Worm (Caenorhabditis elegans) whole organism, young adult: ENCODE data around the gene Y65A5A.2.

Experiments
- B0035.1 ChIP-seq: sonication (generic microtip); optimal IDR thresholded peaks from 2 replicates; lab custom pipeline; 2016; ENCODE audit warnings: missing genetic modification characterization, mild to moderate bottlenecking, missing compliant biosample characterization, missing genotype, missing genetic modification reagents
- B0336.3 ChIP-seq: fragments of 200-800 bp; sonication (Bioruptor generic); IDR thresholded peaks from 2 replicates; pipeline ENCODE4 v1.3.6; 2022; ENCODE audit warnings: missing genetic modification characterization, missing compliant biosample characterization
- C17E4.6 ChIP-seq: fragments of 200-800 bp; sonication (Bioruptor generic); IDR thresholded peaks from 2 replicates; pipeline ENCODE4 v1.3.6; 2022; ENCODE audit warnings: missing genetic modification reagents, missing genetic modification characterization, missing compliant biosample characterization
- F22D6.2 ChIP-seq: sonication (generic microtip); optimal IDR thresholded peaks from 2 replicates; lab custom pipeline; 2016; ENCODE audit warnings: mild to moderate bottlenecking, missing genetic modification characterization, missing compliant biosample characterization
- F37B4.10 ChIP-seq: fragments of 200-800 bp; sonication (Bioruptor generic); IDR thresholded peaks from 2 replicates; pipeline ENCODE4 v1.3.6; 2022; ENCODE audit warnings: missing genetic modification characterization, missing compliant biosample characterization
- F39B2.1 ChIP-seq: fragments of 200-800 bp; sonication (Bioruptor generic); IDR thresholded peaks from 2 replicates; pipeline ENCODE4 v1.3.6; 2022; ENCODE audit warnings: missing genetic modification reagents, missing genetic modification characterization, missing compliant biosample characterization
- F57A8.1 ChIP-seq: fragments of 200-800 bp; sonication (Bioruptor generic); optimal IDR thresholded peaks from 2 replicates; lab custom pipeline; 2018; ENCODE audit warnings: mild to moderate bottlenecking, missing genetic modification characterization, moderate library complexity, missing compliant biosample characterization
- F57C9.4 ChIP-seq: sonication (generic microtip); optimal IDR thresholded peaks from 2 replicates; lab custom pipeline; 2017; ENCODE audit warnings: mild to moderate bottlenecking, missing genetic modification characterization, missing compliant biosample characterization
- K11D2.4 ChIP-seq: fragments of 200-800 bp; sonication (Bioruptor generic); IDR thresholded peaks from 2 replicates; pipeline ENCODE4 v1.3.6; 2022; ENCODE audit warnings: missing genetic modification reagents, missing genetic modification characterization, missing compliant biosample characterization
- T07F8.4 ChIP-seq: sonication (generic microtip); optimal IDR thresholded peaks from 2 replicates; lab custom pipeline; 2016; ENCODE audit warnings: mild to moderate bottlenecking, missing genetic modification characterization, moderate library complexity, missing compliant biosample characterization
- T26A5.8 ChIP-seq: sonication (generic microtip); optimal IDR thresholded peaks from 2 replicates; lab custom pipeline; 2016; ENCODE audit warnings: missing genetic modification characterization, missing compliant biosample characterization
- Y53G8AR.9 ChIP-seq: fragments of 200-800 bp; sonication (Bioruptor generic); conservative IDR thresholded peaks from 2 replicates; pipeline ENCODE4 v1.3.6; 2022; ENCODE audit warnings: missing genetic modification reagents, missing genetic modification characterization, missing compliant biosample characterization
- Y56A3A.18 ChIP-seq: fragments of 200-800 bp; sonication (Bioruptor generic); IDR thresholded peaks from 2 replicates; pipeline ENCODE4 v1.3.6; 2022; ENCODE audit warnings: missing genetic modification reagents, missing genetic modification characterization, missing compliant biosample characterization
- Y95B8A.8 ChIP-seq: fragments of 200-800 bp; sonication (Bioruptor generic); IDR thresholded peaks from 2 replicates; pipeline ENCODE4 v1.3.6; 2022; ENCODE audit warnings: missing genetic modification reagents, missing genetic modification characterization, missing compliant biosample characterization
- ZK185.1 ChIP-seq: sonication (generic microtip); optimal IDR thresholded peaks from 2 replicates; lab custom pipeline; 2016; ENCODE audit warnings: mild to moderate bottlenecking, missing genetic modification characterization, missing compliant biosample characterization; ENCODE audit not compliant: poor library complexity, severe bottlenecking
- athp-1 ChIP-seq: sonication (generic microtip); optimal IDR thresholded peaks from 2 replicates; lab custom pipeline; 2017; ENCODE audit warnings: mild to moderate bottlenecking, missing genetic modification characterization, missing compliant biosample characterization
- attf-3 ChIP-seq: fragments of 200-800 bp; sonication (Bioruptor generic); conservative IDR thresholded peaks from 2 replicates; pipeline ENCODE4 v1.3.6; 2022; ENCODE audit warnings: missing genetic modification reagents, missing genetic modification characterization, missing compliant biosample characterization
- attf-6 ChIP-seq: fragments of 200-800 bp; sonication (Bioruptor generic); IDR thresholded peaks from 2 replicates; pipeline ENCODE4 v1.3.6; 2022; ENCODE audit warnings: missing genetic modification reagents, missing genetic modification characterization, missing compliant biosample characterization
- bed-1 ChIP-seq: fragments of 200-800 bp; sonication (Bioruptor generic); IDR thresholded peaks from 2 replicates; pipeline ENCODE4 v1.3.6; 2022; ENCODE audit warnings: missing genetic modification reagents, missing genetic modification characterization, missing compliant biosample characterization
- ceh-91 ChIP-seq: fragments of 200-800 bp; sonication (Bioruptor generic); IDR thresholded peaks from 2 replicates; pipeline ENCODE4 v1.3.6; 2022; ENCODE audit warnings: missing genetic modification reagents, missing genetic modification characterization, missing compliant biosample characterization
- chd-7 ChIP-seq: sonication (generic microtip); optimal IDR thresholded peaks from 2 replicates; lab custom pipeline; 2016; ENCODE audit warnings: mild to moderate bottlenecking, missing genetic modification characterization, moderate library complexity, missing compliant biosample characterization
- dox-1 ChIP-seq: fragments of 200-800 bp; sonication (Bioruptor generic); IDR thresholded peaks from 2 replicates; pipeline ENCODE4 v1.3.6; 2022; ENCODE audit warnings: missing genetic modification reagents, missing genetic modification characterization, missing compliant biosample characterization
- dpff-1 ChIP-seq: sonication (generic microtip); optimal IDR thresholded peaks from 2 replicates; lab custom pipeline; 2017; ENCODE audit warnings: mild to moderate bottlenecking, missing genetic modification characterization, missing compliant biosample characterization
- efl-1 ChIP-seq: fragments of 150-350 bp; optimal IDR thresholded peaks from 2 replicates; lab custom pipeline; 2014; ENCODE audit warnings: missing biosample characterization, missing genetic modification reagents, missing genetic modification characterization
- egl-18 ChIP-seq: fragments of 200-800 bp; sonication (Bioruptor generic); IDR thresholded peaks from 2 replicates; pipeline ENCODE4 v1.3.6; 2022; ENCODE audit warnings: missing genetic modification reagents, missing genetic modification characterization, missing compliant biosample characterization
- egl-44 ChIP-seq: fragments of 200-800 bp; sonication (Bioruptor generic); IDR thresholded peaks from 2 replicates; pipeline ENCODE4 v1.3.6; 2022; ENCODE audit warnings: missing genetic modification reagents, missing genetic modification characterization, missing compliant biosample characterization
- ekl-4 ChIP-seq: fragments of 200-800 bp; sonication (Bioruptor generic); IDR thresholded peaks from 2 replicates; pipeline ENCODE4 v1.3.6; 2022; ENCODE audit warnings: missing genetic modification reagents, missing genetic modification characterization, missing compliant biosample characterization
- ets-4 ChIP-seq: fragments of 200-800 bp; sonication (Bioruptor generic); optimal IDR thresholded peaks from 2 replicates; lab custom pipeline; 2018; ENCODE audit warnings: mild to moderate bottlenecking, missing genetic modification characterization, missing compliant biosample characterization
- him-1 ChIP-seq: sonication (generic microtip); optimal IDR thresholded peaks from 2 replicates; lab custom pipeline; 2016; ENCODE audit warnings: missing genotype, missing genetic modification reagents, missing genetic modification characterization, missing compliant biosample characterization
- hsf-1 ChIP-seq: fragments of 200-800 bp; sonication (Bioruptor generic); IDR thresholded peaks from 2 replicates; pipeline ENCODE4 v1.3.6; 2022; ENCODE audit warnings: missing genetic modification reagents, missing genetic modification characterization, missing compliant biosample characterization
- lin-35 ChIP-seq, 3 experiments: fragments of 150-350 bp in 2 of 3; sonication (generic microtip) in 1 of 3; optimal IDR thresholded peaks; 2 replicates each; lab custom pipeline; 2014 to 2018; ENCODE audit warnings: missing biosample characterization in 3 of 3, missing genetic modification characterization in 3 of 3, missing genetic modification reagents in 3 of 3
- madf-10 ChIP-seq: sonication (generic microtip); optimal IDR thresholded peaks from 2 replicates; lab custom pipeline; 2016; ENCODE audit warnings: mild to moderate bottlenecking, missing genetic modification characterization, missing compliant biosample characterization
- madf-3 ChIP-seq: fragments of 200-800 bp; sonication (Bioruptor generic); IDR thresholded peaks from 2 replicates; pipeline ENCODE4 v1.3.6; 2022; ENCODE audit warnings: missing genetic modification reagents, missing genetic modification characterization, missing compliant biosample characterization
- mcd-1 ChIP-seq: fragments of 200-800 bp; sonication (Bioruptor generic); IDR thresholded peaks from 2 replicates; pipeline ENCODE4 v1.3.6; 2022; ENCODE audit warnings: missing genetic modification reagents, missing genetic modification characterization, missing compliant biosample characterization
- mel-28 ChIP-seq: sonication (generic microtip); optimal IDR thresholded peaks from 2 replicates; lab custom pipeline; 2016; ENCODE audit warnings: borderline replicate concordance, mild to moderate bottlenecking, missing genetic modification characterization, missing compliant biosample characterization
- nhr-120 ChIP-seq: fragments of 200-800 bp; sonication (Bioruptor generic); IDR thresholded peaks from 2 replicates; pipeline ENCODE4 v1.3.6; 2022; ENCODE audit warnings: missing genetic modification characterization, missing compliant biosample characterization
- nhr-179 ChIP-seq: sonication (generic microtip); optimal IDR thresholded peaks from 2 replicates; lab custom pipeline; 2016; ENCODE audit warnings: mild to moderate bottlenecking, missing genetic modification characterization, missing compliant biosample characterization
- nhr-27 ChIP-seq: fragments of 200-800 bp; sonication (Bioruptor generic); optimal IDR thresholded peaks from 2 replicates; lab custom pipeline; 2018; ENCODE audit warnings: mild to moderate bottlenecking, missing genetic modification characterization, moderate library complexity, missing compliant biosample characterization
- nhr-90 ChIP-seq: sonication (generic microtip); optimal IDR thresholded peaks from 2 replicates; lab custom pipeline; 2016; ENCODE audit warnings: missing genotype, mild to moderate bottlenecking, missing genetic modification characterization, missing compliant biosample characterization
- pha-4 ChIP-seq: fragments of 150-350 bp; sonication (generic microtip); optimal IDR thresholded peaks from 2 replicates; lab custom pipeline; 2014; ENCODE audit warnings: missing biosample characterization, missing genetic modification reagents, missing genetic modification characterization
- snpc-3.4 ChIP-seq: sonication (generic microtip); optimal IDR thresholded peaks from 2 replicates; lab custom pipeline; 2017; ENCODE audit warnings: missing genetic modification characterization, mild to moderate bottlenecking, missing compliant biosample characterization, antibody characterized with exemption, moderate library complexity, missing genotype, missing genetic modification reagents
- sptf-2 ChIP-seq: fragments of 200-800 bp; sonication (Bioruptor generic); optimal IDR thresholded peaks from 2 replicates; lab custom pipeline; 2018; ENCODE audit warnings: mild to moderate bottlenecking, missing genetic modification characterization, missing compliant biosample characterization
- tbp1 ChIP-seq: fragments of 200-800 bp; sonication (Bioruptor generic); optimal IDR thresholded peaks from 2 replicates; lab custom pipeline; 2018; ENCODE audit warnings: mild to moderate bottlenecking, missing genetic modification characterization, missing compliant biosample characterization
- ztf-22 ChIP-seq: fragments of 200-800 bp; sonication (Bioruptor generic); optimal IDR thresholded peaks from 2 replicates; lab custom pipeline; 2018; ENCODE audit warnings: mild to moderate bottlenecking, missing genetic modification characterization, moderate library complexity, missing compliant biosample characterization
- ztf-25 ChIP-seq: fragments of 200-800 bp; sonication (Bioruptor generic); IDR thresholded peaks from 2 replicates; pipeline ENCODE4 v1.3.6; 2022; ENCODE audit warnings: missing genetic modification reagents, missing genetic modification characterization, missing compliant biosample characterization
- ztf-28 ChIP-seq: fragments of 200-800 bp; sonication (Bioruptor generic); IDR thresholded peaks from 2 replicates; pipeline ENCODE4 v1.3.6; 2022; ENCODE audit warnings: missing genetic modification reagents, missing genetic modification characterization, missing compliant biosample characterization
- ztf-6 ChIP-seq: fragments of 200-800 bp; sonication (Bioruptor generic); IDR thresholded peaks from 2 replicates; pipeline ENCODE4 v1.3.6; 2022; ENCODE audit warnings: missing genetic modification reagents, missing genetic modification characterization, missing compliant biosample characterization

The Y65A5A.2 gene

ce11 chrIV:16400412-16401381, 11.1 kb upstream of the Y65A5A.2 start:
- TF ChIP-seq F37B4.10 (no peak), nhr-179 (tag; lab: Kevin White, UChicago) (no peak), ztf-25 (GFP tag; lab: Robert Waterston, UW) (peak; percentile 80; the same call in 1 of the 2 replicates), ceh-91 (GFP tag; lab: Robert Waterston, UW) (no peak), athp-1 (tag; lab: Kevin White, UChicago) (peak; percentile 68), hsf-1 (no peak), nhr-120 (GFP tag; lab: Robert Waterston, UW) (0 out of 2 replicates have a peak, but pooled peaks have one; percentile 13), Y95B8A.8 (0 out of 2 replicates have a peak, but pooled peaks have one; percentile 51), C17E4.6 (GFP tag; lab: Robert Waterston, UW) (no peak), F57A8.1 (GFP tag; lab: Kevin White, UChicago) (no peak), B0336.3 (GFP tag; lab: Robert Waterston, UW) (0 out of 2 replicates have a peak, but pooled peaks have one; percentile 37), him-1 (peak; percentile 44), nhr-27 (tag; lab: Kevin White, UChicago) (no peak), attf-3 (no peak), F57C9.4 (tag; lab: Kevin White, UChicago) (no peak), lin-35 (GFP tag; optimal IDR thresholded peaks at IDR 0.05; lab: Kevin White, UChicago) (no peak), dpff-1 (tag; lab: Kevin White, UChicago) (peak; percentile 23), madf-3 (GFP tag; lab: Robert Waterston, UW) (no peak), pha-4 (tag; lab: Kevin White, UChicago) (no peak), F39B2.1 (GFP tag; lab: Robert Waterston, UW) (no peak), egl-44 (GFP tag; lab: Robert Waterston, UW) (0 out of 2 replicates have a peak, but pooled peaks have one; percentile 17), K11D2.4 (GFP tag; lab: Robert Waterston, UW) (no peak), ZK185.1 (tag; lab: Kevin White, UChicago) (no peak), ztf-22 (GFP tag; lab: Kevin White, UChicago) (no peak), snpc-3.4 (tag; lab: Kevin White, UChicago) (peak; percentile 68), madf-10 (tag; lab: Kevin White, UChicago) (peak; percentile 57), chd-7 (tag; lab: Kevin White, UChicago) (peak; percentile 25), T07F8.4 (tag; lab: Kevin White, UChicago) (peak; percentile 42), egl-18 (GFP tag; lab: Robert Waterston, UW) (no peak), B0035.1 (no peak), tbp1 (GFP tag; lab: Kevin White, UChicago) (peak; percentile 99), attf-6 (GFP tag; lab: Robert Waterston, UW) (peak; percentile 95), ekl-4 (GFP tag; lab: Robert Waterston, UW) (0 out of 2 replicates have a peak, but pooled peaks have one; percentile 38), bed-1 (GFP tag; lab: Robert Waterston, UW) (no peak), F22D6.2 (tag; lab: Kevin White, UChicago) (no peak), ztf-6 (GFP tag; lab: Robert Waterston, UW) (no peak), Y53G8AR.9 (no peak), mcd-1 (GFP tag; lab: Robert Waterston, UW) (peak; percentile 44; the same call in 1 of the 2 replicates), efl-1 (no peak), mel-28 (tag; lab: Kevin White, UChicago) (no peak), T26A5.8 (tag; lab: Kevin White, UChicago) (peak; percentile 64), nhr-90 (peak; percentile 90), sptf-2 (GFP tag; lab: Kevin White, UChicago) (no peak), ets-4 (no peak), Y56A3A.18 (no peak), ztf-28 (GFP tag; lab: Robert Waterston, UW) (peak; percentile 79; the same call in 1 of the 2 replicates), dox-1 (peak; percentile 79)
